Worm (Caenorhabditis elegans) whole organism, L2 larva: Measurements from ENCODE around the gene nhr-270.

Source experiments
- Y55F3AM.14 ChIP-seq: fragments of 200-800 bp; sonication (Bioruptor generic); optimal IDR thresholded peaks from 2 replicates; lab custom pipeline; 2018; ENCODE audit warnings: mild to moderate bottlenecking, missing genetic modification characterization, missing compliant biosample characterization
- ama-1 ChIP-seq: fragments of 150-350 bp; optimal IDR thresholded peaks from 2 replicates; lab custom pipeline; 2018; ENCODE audit warnings: inconsistent platforms
- fos-1 ChIP-seq: fragments of 150-350 bp; optimal IDR thresholded peaks from 2 replicates; lab custom pipeline; 2014; ENCODE audit warnings: missing biosample characterization, missing genetic modification characterization
- lin-13 ChIP-seq: fragments of 150-350 bp; optimal IDR thresholded peaks from 2 replicates; lab custom pipeline; 2014; ENCODE audit warnings: missing biosample characterization, missing genetic modification reagents, missing genetic modification characterization
- nhr-12 ChIP-seq: fragments of 150-350 bp; optimal IDR thresholded peaks from 2 replicates; lab custom pipeline; 2014; ENCODE audit warnings: missing biosample characterization, missing genetic modification characterization
- nhr-23 ChIP-seq: fragments of 150-350 bp; optimal IDR thresholded peaks from 2 replicates; lab custom pipeline; 2014; ENCODE audit warnings: missing biosample characterization, missing genetic modification reagents, missing genetic modification characterization
- nhr-237 ChIP-seq: fragments of 150-350 bp; optimal IDR thresholded peaks from 2 replicates; lab custom pipeline; 2014; ENCODE audit warnings: missing biosample characterization, missing genetic modification characterization
- nhr-77 ChIP-seq: fragments of 150-350 bp; optimal IDR thresholded peaks from 2 replicates; lab custom pipeline; 2014; ENCODE audit warnings: missing biosample characterization, missing genetic modification characterization
- snpc-4 ChIP-seq: fragments of 150-350 bp; optimal IDR thresholded peaks from 2 replicates; lab custom pipeline; 2014; ENCODE audit warnings: missing biosample characterization, missing genetic modification characterization
- unc-39 ChIP-seq: fragments of 150-350 bp; optimal IDR thresholded peaks from 2 replicates; lab custom pipeline; 2014; ENCODE audit warnings: missing biosample characterization, missing genetic modification characterization
- unc-62 ChIP-seq: fragments of 150-350 bp; optimal IDR thresholded peaks from 2 replicates; lab custom pipeline; 2014; ENCODE audit warnings: missing biosample characterization, missing genetic modification reagents, missing genetic modification characterization
- ztf-4 ChIP-seq: fragments of 150-350 bp; optimal IDR thresholded peaks from 2 replicates; lab custom pipeline; 2014; ENCODE audit warnings: missing biosample characterization, missing genetic modification characterization

DNA sequence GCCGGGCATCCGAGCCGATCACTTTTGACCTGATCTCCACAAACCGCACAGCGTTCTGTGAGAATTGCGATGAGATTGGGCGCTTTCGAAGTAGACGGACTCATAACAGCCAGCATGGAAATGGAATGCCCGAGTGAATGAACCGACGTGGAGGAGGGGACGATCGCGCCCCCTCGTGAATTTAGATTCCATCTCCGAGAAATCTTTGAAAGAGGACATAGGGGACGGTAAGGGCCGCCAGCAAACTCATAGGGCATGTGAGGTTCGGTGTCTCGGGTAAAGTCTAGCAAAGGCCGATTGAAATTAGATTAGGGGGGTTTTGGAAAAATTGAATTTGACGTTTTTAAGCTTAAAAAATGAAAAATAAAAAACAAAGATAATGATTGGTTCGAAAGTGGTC lies at the start of gene nhr-270:
- TF ChIP-seq snpc-4 (tag; lab: Kevin White, UChicago) (no peak), unc-62 (GFP tag; lab: Kevin White, UChicago) (no peak), ama-1 (lab: Kevin White, UChicago) (no peak), fos-1 (tag; lab: Kevin White, UChicago) (no peak), nhr-237 (no peak), lin-13 (GFP tag; lab: Kevin White, UChicago) (no peak), nhr-77 (tag; lab: Kevin White, UChicago) (no peak), Y55F3AM.14 (GFP tag; lab: Kevin White, UChicago) (no peak), ztf-4 (tag; lab: Kevin White, UChicago) (no peak), nhr-23 (tag; lab: Kevin White, UChicago) (no peak), nhr-12 (tag; lab: Kevin White, UChicago) (no peak), unc-39 (tag; lab: Kevin White, UChicago) (no peak)
